Worm (Caenorhabditis elegans): ENCODE measurements around the gene gmn-1.

DNA sequence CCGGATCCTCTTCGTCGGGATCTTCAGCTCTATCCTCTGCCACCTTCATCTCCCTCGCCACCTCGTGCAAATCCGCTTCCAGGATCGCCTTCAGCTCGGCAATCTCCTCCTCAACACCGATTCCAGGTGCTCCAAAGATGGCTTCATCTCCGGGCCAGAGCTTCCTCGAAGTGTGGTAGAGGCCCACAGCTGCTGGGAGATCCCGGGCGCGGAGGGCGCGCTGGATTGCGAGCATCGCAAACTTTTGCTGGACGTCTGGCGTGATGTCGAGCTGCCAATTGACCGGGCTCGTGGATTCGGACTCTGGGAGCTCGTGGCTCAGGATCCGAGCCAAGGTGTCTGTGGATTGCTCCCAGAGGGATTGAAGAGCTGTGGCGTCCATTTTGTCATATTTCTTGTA lies 20.4 kb upstream of the gmn-1 start:
- TF ChIP-seq ref-1 (GFP tag; conservative IDR thresholded peaks at IDR 0.05) (no peak), klf-2 (GFP tag; conservative IDR thresholded peaks at IDR 0.05) (no peak), T22C8.4 (GFP tag; IDR thresholded peaks at IDR 0.05) (no peak), tab-1 (GFP tag; IDR thresholded peaks at IDR 0.05) (no peak), flt-1 (GFP tag; IDR thresholded peaks at IDR 0.05) (no peak), ztf-23 (GFP tag; IDR thresholded peaks at IDR 0.05) (no peak), med-1 (GFP tag; optimal IDR thresholded peaks at IDR 0.05; ENCODE audit: insufficient read depth) (no peak), cog-1 (tag; optimal IDR thresholded peaks at IDR 0.05) (no peak)
